Worm (Caenorhabditis elegans) whole organism, L4 larva: ENCODE results near the gene T24B8.7.

Experiments used
- D1046.2 ChIP-seq: fragments of 200-800 bp; sonication (Bioruptor generic); IDR thresholded peaks from 2 replicates; pipeline ENCODE4 v1.3.6; 2022; ENCODE audit warnings: missing genetic modification characterization, missing compliant biosample characterization
- F10B5.3 ChIP-seq: sonication (generic microtip); optimal IDR thresholded peaks from 2 replicates; lab custom pipeline; 2016; ENCODE audit warnings: mild to moderate bottlenecking, missing genetic modification characterization, missing compliant biosample characterization
- F26F4.8 ChIP-seq: fragments of 200-800 bp; sonication (Bioruptor generic); conservative IDR thresholded peaks from 2 replicates; pipeline ENCODE4 v1.3.6; 2022; ENCODE audit warnings: missing genetic modification characterization, missing compliant biosample characterization
- F37D6.2 ChIP-seq: sonication (generic microtip); optimal IDR thresholded peaks from 2 replicates; lab custom pipeline; 2016; ENCODE audit warnings: mild to moderate bottlenecking, missing genetic modification characterization, missing compliant biosample characterization
- F49E8.2 ChIP-seq: sonication (generic microtip); optimal IDR thresholded peaks from 2 replicates; lab custom pipeline; 2016; ENCODE audit warnings: missing compliant biosample characterization, mild to moderate bottlenecking, missing genetic modification characterization, borderline replicate concordance
- T20F7.1 ChIP-seq: fragments of 200-800 bp; sonication (Bioruptor generic); optimal IDR thresholded peaks from 2 replicates; lab custom pipeline; 2018; ENCODE audit warnings: mild to moderate bottlenecking, missing genetic modification characterization, missing compliant biosample characterization
- T26A8.4 ChIP-seq: fragments of 200-800 bp; sonication (Bioruptor generic); IDR thresholded peaks from 2 replicates; pipeline ENCODE4 v1.3.6; 2022; ENCODE audit warnings: missing genetic modification characterization, missing compliant biosample characterization
- Y75B8A.6 ChIP-seq: fragments of 200-800 bp; sonication (Bioruptor generic); IDR thresholded peaks from 2 replicates; pipeline ENCODE4 v1.3.6; 2022; ENCODE audit warnings: missing genetic modification reagents, missing genetic modification characterization, missing compliant biosample characterization
- ZK337.2 ChIP-seq: fragments of 200-800 bp; sonication (Bioruptor generic); IDR thresholded peaks from 2 replicates; pipeline ENCODE4 v1.3.6; 2022; ENCODE audit warnings: missing genetic modification reagents, missing genetic modification characterization, missing compliant biosample characterization
- ZK546.5 ChIP-seq, 2 experiments: sonication (generic microtip); optimal IDR thresholded peaks; 2 replicates each; lab custom pipeline; 2017; ENCODE audit warnings: missing biosample characterization in 2 of 2, missing genetic modification characterization in 2 of 2
- aly-2 ChIP-seq: sonication (generic microtip); optimal IDR thresholded peaks from 2 replicates; lab custom pipeline; 2018; ENCODE audit warnings: missing biosample characterization, missing genetic modification characterization
- arid-1 ChIP-seq: fragments of 200-800 bp; sonication (Bioruptor generic); conservative IDR thresholded peaks from 2 replicates; pipeline ENCODE4 v1.3.6; 2022; ENCODE audit warnings: missing genetic modification reagents, missing genetic modification characterization, missing compliant biosample characterization
- attf-4 ChIP-seq: sonication (generic microtip); optimal IDR thresholded peaks from 3 replicates; lab custom pipeline; 2017; ENCODE audit warnings: missing biosample characterization, missing genetic modification characterization
- daf-16 ChIP-seq, 3 experiments: sonication (generic microtip); optimal IDR thresholded peaks; 2 replicates each; lab custom pipeline; 2016 to 2017; ENCODE audit warnings: missing genetic modification characterization in 3 of 3, missing genetic modification reagents in 3 of 3, mild to moderate bottlenecking in 2 of 3, missing compliant biosample characterization in 2 of 3, missing biosample characterization in 1 of 3, moderate library complexity in 1 of 3
- daf-8 ChIP-seq: fragments of 200-800 bp; sonication (Bioruptor generic); IDR thresholded peaks from 2 replicates; pipeline ENCODE4 v1.3.6; 2022; ENCODE audit warnings: missing genetic modification characterization, missing compliant biosample characterization
- dmd-6 ChIP-seq: fragments of 200-800 bp; sonication (Bioruptor generic); IDR thresholded peaks from 2 replicates; pipeline ENCODE4 v1.3.6; 2022; ENCODE audit warnings: missing genetic modification reagents, missing genetic modification characterization, missing compliant biosample characterization
- dmd-8 ChIP-seq: fragments of 200-800 bp; sonication (Bioruptor generic); IDR thresholded peaks from 2 replicates; pipeline ENCODE4 v1.3.6; 2022; ENCODE audit warnings: missing genetic modification characterization, missing compliant biosample characterization
- dmd-9 ChIP-seq: fragments of 200-800 bp; sonication (Bioruptor generic); IDR thresholded peaks from 2 replicates; pipeline ENCODE4 v1.3.6; 2022; ENCODE audit warnings: missing genetic modification reagents, missing genetic modification characterization, missing compliant biosample characterization
- dpl-1 ChIP-seq: fragments of 150-350 bp; optimal IDR thresholded peaks from 2 replicates; lab custom pipeline; 2014; ENCODE audit warnings: missing biosample characterization, missing genetic modification reagents, missing genetic modification characterization
- dve-1 ChIP-seq: sonication (generic microtip); optimal IDR thresholded peaks from 2 replicates; lab custom pipeline; 2017; ENCODE audit warnings: antibody characterized with exemption, mild to moderate bottlenecking, missing genetic modification characterization, missing compliant biosample characterization; ENCODE audit not compliant: insufficient read depth
- fos-1 ChIP-seq: fragments of 150-350 bp; optimal IDR thresholded peaks from 2 replicates; lab custom pipeline; 2014; ENCODE audit warnings: missing biosample characterization, missing genetic modification characterization
- gei-8 ChIP-seq: fragments of 200-800 bp; sonication (Bioruptor generic); optimal IDR thresholded peaks from 2 replicates; lab custom pipeline; 2018; ENCODE audit warnings: mild to moderate bottlenecking, missing genetic modification characterization, missing compliant biosample characterization
- hmg-1.1 ChIP-seq: fragments of 200-800 bp; sonication (Bioruptor generic); IDR thresholded peaks from 2 replicates; pipeline ENCODE4 v1.3.6; 2022; ENCODE audit warnings: missing genetic modification reagents, missing genetic modification characterization, missing compliant biosample characterization
- lin-1 ChIP-seq: fragments of 200-800 bp; sonication (Bioruptor generic); IDR thresholded peaks from 2 replicates; pipeline ENCODE4 v1.3.6; 2022; ENCODE audit warnings: missing genetic modification reagents, missing genetic modification characterization, missing compliant biosample characterization
- lin-13 ChIP-seq: fragments of 150-350 bp; optimal IDR thresholded peaks from 2 replicates; lab custom pipeline; 2014; ENCODE audit warnings: missing biosample characterization, missing genetic modification reagents, missing genetic modification characterization
- lir-3 ChIP-seq: sonication (generic microtip); optimal IDR thresholded peaks from 2 replicates; lab custom pipeline; 2016; ENCODE audit warnings: mild to moderate bottlenecking, missing genetic modification characterization, missing compliant biosample characterization
- lsy-2 ChIP-seq, 2 experiments: fragments of 150-350 bp in 1 of 2; sonication (generic microtip) in 1 of 2; optimal IDR thresholded peaks; 2 replicates each; lab custom pipeline; 2014 to 2017; ENCODE audit warnings: missing biosample characterization in 2 of 2, missing genetic modification characterization in 2 of 2
- madf-9 ChIP-seq: fragments of 200-800 bp; sonication (Bioruptor generic); conservative IDR thresholded peaks from 2 replicates; pipeline ENCODE4 v1.3.6; 2022; ENCODE audit warnings: missing genetic modification reagents, missing genetic modification characterization, missing compliant biosample characterization
- mes-2 ChIP-seq: sonication (generic microtip); optimal IDR thresholded peaks from 2 replicates; lab custom pipeline; 2016; ENCODE audit warnings: missing genotype, mild to moderate bottlenecking, missing genetic modification characterization, missing compliant biosample characterization; ENCODE audit not compliant: poor library complexity, severe bottlenecking
- mxl-2 ChIP-seq: fragments of 200-800 bp; sonication (Bioruptor generic); conservative IDR thresholded peaks from 2 replicates; pipeline ENCODE4 v1.3.6; 2022; ENCODE audit warnings: missing genetic modification reagents, missing genetic modification characterization, missing compliant biosample characterization
- mxl-3 ChIP-seq: fragments of 200-800 bp; sonication (Bioruptor generic); optimal IDR thresholded peaks from 2 replicates; lab custom pipeline; 2018; ENCODE audit warnings: mild to moderate bottlenecking, missing genetic modification characterization, missing compliant biosample characterization
- nhr-102 ChIP-seq: sonication (generic microtip); optimal IDR thresholded peaks from 2 replicates; lab custom pipeline; 2016; ENCODE audit warnings: mild to moderate bottlenecking, missing genetic modification characterization, moderate library complexity, missing compliant biosample characterization
- nhr-11 ChIP-seq: fragments of 150-350 bp; optimal IDR thresholded peaks from 2 replicates; lab custom pipeline; 2014; ENCODE audit warnings: missing biosample characterization, missing genetic modification characterization
- nhr-237 ChIP-seq: sonication (generic microtip); optimal IDR thresholded peaks from 2 replicates; lab custom pipeline; 2017; ENCODE audit warnings: missing biosample characterization, missing genetic modification characterization
- nhr-25 ChIP-seq: sonication (generic microtip); optimal IDR thresholded peaks from 2 replicates; lab custom pipeline; 2017; ENCODE audit warnings: missing genetic modification characterization, mild to moderate bottlenecking, missing compliant biosample characterization, antibody characterized with exemption, moderate library complexity, borderline replicate concordance; ENCODE audit not compliant: insufficient read depth
- nhr-28 ChIP-seq: fragments of 150-350 bp; optimal IDR thresholded peaks from 2 replicates; lab custom pipeline; 2014; ENCODE audit warnings: missing biosample characterization, missing genetic modification characterization
- nhr-48 ChIP-seq: sonication (generic microtip); optimal IDR thresholded peaks from 2 replicates; lab custom pipeline; 2016; ENCODE audit warnings: mild to moderate bottlenecking, missing genetic modification characterization, missing compliant biosample characterization
- nhr-76 ChIP-seq: fragments of 150-350 bp; optimal IDR thresholded peaks from 2 replicates; lab custom pipeline; 2014; ENCODE audit warnings: missing biosample characterization, missing genetic modification characterization
- nhr-77 ChIP-seq: fragments of 150-350 bp; optimal IDR thresholded peaks from 2 replicates; lab custom pipeline; 2014; ENCODE audit warnings: missing biosample characterization, missing genetic modification characterization
- pha-4 ChIP-seq, 2 experiments: fragments of 150-350 bp in 1 of 2; fragments of 200-800 bp in 1 of 2; sonication (Bioruptor generic) in 1 of 2; IDR thresholded peaks in 1 of 2; optimal IDR thresholded peaks in 1 of 2; 2 replicates each; pipeline versions ENCODE4 v1.3.6 to Lab custom; 2014 to 2022; ENCODE audit warnings: missing genetic modification characterization in 2 of 2, missing genetic modification reagents in 2 of 2, missing biosample characterization in 1 of 2, missing compliant biosample characterization in 1 of 2
- php-3 ChIP-seq: fragments of 200-800 bp; sonication (Bioruptor generic); IDR thresholded peaks from 2 replicates; pipeline ENCODE4 v1.3.6; 2022; ENCODE audit warnings: missing genetic modification reagents, missing genetic modification characterization, missing compliant biosample characterization
- rbr-2 ChIP-seq: sonication (generic microtip); optimal IDR thresholded peaks from 2 replicates; lab custom pipeline; 2016; ENCODE audit warnings: missing genotype, missing genetic modification characterization, missing compliant biosample characterization
- spr-3 ChIP-seq: fragments of 200-800 bp; sonication (Bioruptor generic); optimal IDR thresholded peaks from 2 replicates; lab custom pipeline; 2018; ENCODE audit warnings: mild to moderate bottlenecking, missing genetic modification characterization, missing compliant biosample characterization
- tag-97 ChIP-seq: fragments of 200-800 bp; sonication (Bioruptor generic); IDR thresholded peaks from 2 replicates; pipeline ENCODE4 v1.3.6; 2022; ENCODE audit warnings: missing genetic modification characterization, missing compliant biosample characterization
- tra-1 ChIP-seq: fragments of 200-800 bp; sonication (Bioruptor generic); IDR thresholded peaks from 2 replicates; pipeline ENCODE4 v1.3.6; 2022; ENCODE audit warnings: missing genetic modification reagents, missing genetic modification characterization, missing compliant biosample characterization
- zip-11 ChIP-seq: fragments of 200-800 bp; sonication (Bioruptor generic); IDR thresholded peaks from 2 replicates; pipeline ENCODE4 v1.3.6; 2022; ENCODE audit warnings: missing genetic modification characterization, missing compliant biosample characterization

Gene T24B8.7

ce11 chrII:9099017-9099416 is 45.6 kb upstream of the T24B8.7 start, which contains the start of gene T24H10.1 (continued):
- TF ChIP-seq F26F4.8 (GFP tag; lab: Robert Waterston, UW) (no peak), ZK546.5 (tag; optimal IDR thresholded peaks at IDR 0.05; lab: Kevin White, UChicago) (no peak), fos-1 (tag; lab: Kevin White, UChicago) (no peak), tag-97 (GFP tag; lab: Robert Waterston, UW) (no peak), lir-3 (tag; lab: Kevin White, UChicago) (no peak), nhr-76 (tag; lab: Kevin White, UChicago) (no peak), T20F7.1 (GFP tag; lab: Kevin White, UChicago) (peak; percentile 65), spr-3 (GFP tag; lab: Kevin White, UChicago) (no peak), nhr-237 (tag; lab: Kevin White, UChicago) (no peak), lsy-2 (tag; optimal IDR thresholded peaks at IDR 0.05; lab: Kevin White, UChicago) (peak; percentile 14 to 82), daf-16 (GFP tag; optimal IDR thresholded peaks at IDR 0.05; lab: Kevin White, UChicago) (no peak), daf-16 (tag; optimal IDR thresholded peaks at IDR 0.05; lab: Kevin White, UChicago) (peak; percentile 40), lin-13 (GFP tag; lab: Kevin White, UChicago) (peak; percentile 70), attf-4 (no peak), dpl-1 (GFP tag; lab: Kevin White, UChicago) (peak; percentile 75), mxl-2 (GFP tag; lab: Robert Waterston, UW) (no peak), arid-1 (peak; percentile 44; the same call in 1 of the 2 replicates), F37D6.2 (tag; lab: Kevin White, UChicago) (peak; percentile 48), dmd-9 (GFP tag; lab: Robert Waterston, UW) (no peak), nhr-48 (tag; lab: Kevin White, UChicago) (peak; percentile 56), ZK337.2 (GFP tag; lab: Robert Waterston, UW) (no peak), madf-9 (GFP tag; lab: Robert Waterston, UW) (no peak), pha-4 (GFP tag; IDR thresholded peaks at IDR 0.05; lab: Robert Waterston, UW) (no peak), pha-4 (tag; optimal IDR thresholded peaks at IDR 0.05; lab: Kevin White, UChicago) (peak; percentile 15), nhr-25 (tag; lab: Kevin White, UChicago) (peak; percentile 51), T26A8.4 (GFP tag; lab: Robert Waterston, UW) (peak; percentile 43; the same call in 1 of the 2 replicates), nhr-28 (tag; lab: Kevin White, UChicago) (peak; percentile 10), mxl-3 (GFP tag; lab: Kevin White, UChicago) (peak; percentile 10), hmg-1.1 (GFP tag; lab: Robert Waterston, UW) (peak; percentile 53), nhr-11 (tag; lab: Kevin White, UChicago) (peak; percentile 47), zip-11 (GFP tag; lab: Robert Waterston, UW) (no peak), gei-8 (GFP tag; lab: Kevin White, UChicago) (no peak), nhr-77 (peak; percentile 19), F10B5.3 (tag; lab: Kevin White, UChicago) (peak; percentile 11), dmd-8 (GFP tag; lab: Robert Waterston, UW) (no peak), D1046.2 (GFP tag; lab: Robert Waterston, UW) (no peak), Y75B8A.6 (no peak), dve-1 (peak; percentile 61), rbr-2 (tag; lab: Kevin White, UChicago) (peak; percentile 71), dmd-6 (GFP tag; lab: Robert Waterston, UW) (peak; percentile 65), mes-2 (tag; lab: Kevin White, UChicago) (peak; percentile 80), daf-8 (GFP tag; lab: Robert Waterston, UW) (no peak), nhr-102 (peak; percentile 55), php-3 (peak; percentile 14; the same call in 1 of the 2 replicates), lin-1 (no peak), F49E8.2 (tag; lab: Kevin White, UChicago) (peak; percentile 4), aly-2 (tag; lab: Kevin White, UChicago) (no peak), tra-1 (GFP tag; lab: Robert Waterston, UW) (no peak)
- TF ChIP-seq, all 104 proteins: peak for 33
